Fruit fly (Drosophila melanogaster): ENCODE results near the gene CG12693.

CG12693 gene

DNA sequence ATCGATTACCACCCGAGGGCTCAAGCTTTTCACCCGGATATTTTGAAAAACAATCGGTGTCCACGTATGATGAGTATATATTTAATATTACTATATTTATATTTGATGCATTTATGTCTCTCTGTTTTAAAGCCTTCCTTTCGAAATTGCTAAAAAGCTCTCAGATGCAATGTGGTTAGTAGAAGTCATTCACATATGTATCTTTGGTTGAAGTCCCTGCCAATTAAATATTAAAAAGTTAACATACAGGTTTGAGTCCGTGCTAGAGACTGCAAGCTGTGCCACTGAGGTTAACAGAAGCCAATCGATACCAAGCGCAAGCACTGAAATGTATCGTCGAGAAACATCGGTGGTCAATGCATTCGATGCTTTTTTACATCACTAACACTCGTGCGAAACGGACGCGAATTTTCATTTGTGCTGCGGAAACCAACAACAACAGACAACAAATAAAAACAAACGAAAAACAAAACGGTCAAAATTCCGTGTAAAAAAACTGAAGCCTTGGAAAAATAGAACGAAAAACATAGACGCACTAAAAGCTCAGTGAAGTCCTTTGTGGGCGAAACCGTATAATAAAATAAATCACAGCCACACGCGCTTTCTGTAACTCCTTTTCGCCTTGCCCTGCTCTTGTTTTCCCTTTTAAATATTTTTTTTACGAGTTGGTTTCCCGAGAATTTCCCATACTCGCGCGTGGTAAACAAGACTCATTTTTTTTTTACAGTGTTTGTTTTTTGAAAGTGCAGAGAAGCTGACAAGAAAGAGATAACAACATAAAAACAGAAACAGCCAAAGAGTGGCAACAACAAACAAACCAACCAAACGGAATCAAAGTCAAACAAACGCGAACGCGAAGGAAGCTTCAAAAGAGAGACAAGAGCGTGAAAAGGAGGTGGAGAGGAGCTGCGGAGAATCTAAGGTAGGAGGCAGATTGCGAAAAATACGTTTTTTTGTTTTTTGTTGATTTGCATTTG lies 6.7 kb downstream of the CG12693 start, which contains the start of gene norpA (continued):
- peak; percentile 90 for TF ChIP-seq gcm (GFP tag; optimal IDR thresholded peaks at IDR 0.05)
- no peak for TF ChIP-seq toy (GFP tag; IDR thresholded peaks at IDR 0.05)
- TF ChIP-seq bbx (GFP tag; IDR thresholded peaks at IDR 0.05; ENCODE audit: partially characterized antibody): peak; percentile 98
- peak; percentile 90 for TF ChIP-seq hbn (GFP tag; IDR thresholded peaks at IDR 0.05; ENCODE audit: partially characterized antibody)
- no peak for TF ChIP-seq Sry-β (GFP tag; optimal IDR thresholded peaks at IDR 0.05)
- peak; percentile 35 for TF ChIP-seq en (GFP tag; optimal IDR thresholded peaks at IDR 0.05)
- peak; percentile 11 for TF ChIP-seq psq (GFP tag; optimal IDR thresholded peaks at IDR 0.05)
- TF ChIP-seq maf-S (GFP tag; optimal IDR thresholded peaks at IDR 0.05): no peak
- no peak for TF ChIP-seq ara (GFP tag; IDR thresholded peaks at IDR 0.05)
- no peak for TF ChIP-seq Fer2 (tag; optimal IDR thresholded peaks at IDR 0.05)
- peak; percentile 82 for TF ChIP-seq HLH4C (GFP tag; IDR thresholded peaks at IDR 0.05; ENCODE audit: partially characterized antibody)
- peak; percentile 5 for TF ChIP-seq Side (GFP tag; optimal IDR thresholded peaks at IDR 0.05)
- no peak for TF ChIP-seq bigmax (GFP tag; optimal IDR thresholded peaks at IDR 0.05)
- no peak for TF ChIP-seq CG34422 (GFP tag; IDR thresholded peaks at IDR 0.05)
- TF ChIP-seq ATbp (GFP tag; optimal IDR thresholded peaks at IDR 0.05): peak; percentile 11
- peak; percentile 64; the same call in 2 of the 3 replicates for TF ChIP-seq Dbx (GFP tag; IDR thresholded peaks at IDR 0.05)
- no peak for TF ChIP-seq CG10321 (GFP tag; IDR thresholded peaks at IDR 0.05)
- no peak for TF ChIP-seq CG10979 (tag; optimal IDR thresholded peaks at IDR 0.05)
- no peak for TF ChIP-seq tup (GFP tag; optimal IDR thresholded peaks at IDR 0.05)
- TF ChIP-seq CG7963 (GFP tag; IDR thresholded peaks at IDR 0.05; ENCODE audit: partially characterized antibody): peak; percentile 94
- TF ChIP-seq fd3F (GFP tag; optimal IDR thresholded peaks at IDR 0.05): peak; percentile 9
- no peak for TF ChIP-seq ab (GFP tag; optimal IDR thresholded peaks at IDR 0.05)
- TF ChIP-seq vnd (GFP tag; IDR thresholded peaks at IDR 0.05; ENCODE audit: partially characterized antibody): peak; percentile 83
- peak; percentile 30 for TF ChIP-seq zf30C (GFP tag; optimal IDR thresholded peaks at IDR 0.05)
- peak; percentile 69 for TF ChIP-seq Doc3 (GFP tag; IDR thresholded peaks at IDR 0.05; ENCODE audit: partially characterized antibody)
- no peak for TF ChIP-seq Hand (GFP tag; optimal IDR thresholded peaks at IDR 0.05)
- peak; percentile 30; the same call in 1 of the 2 replicates for TF ChIP-seq CG3847 (GFP tag; IDR thresholded peaks at IDR 0.05)
- no peak for TF ChIP-seq CG4404 (GFP tag; IDR thresholded peaks at IDR 0.05)
- no peak for TF ChIP-seq CG9437 (GFP tag; optimal IDR thresholded peaks at IDR 0.05)
- no peak for TF ChIP-seq pfk (GFP tag; optimal IDR thresholded peaks at IDR 0.05)
- TF ChIP-seq unpg (GFP tag; optimal IDR thresholded peaks at IDR 0.05): peak; percentile 21
- TF ChIP-seq CG31365 (tag; optimal IDR thresholded peaks at IDR 0.05): no peak
- TF ChIP-seq CG4854 (GFP tag; optimal IDR thresholded peaks at IDR 0.05): no peak
- peak; percentile 83 for TF ChIP-seq Dll (GFP tag; IDR thresholded peaks at IDR 0.05; ENCODE audit: partially characterized antibody)
- no peak for TF ChIP-seq CG18619 (GFP tag; optimal IDR thresholded peaks at IDR 0.05)
- no peak for TF ChIP-seq YL-1 (GFP tag; optimal IDR thresholded peaks at IDR 0.05)
- TF ChIP-seq lilli (GFP tag; optimal IDR thresholded peaks at IDR 0.05): peak; percentile 36
- peak; percentile 16; the same call in 1 of the 2 replicates for TF ChIP-seq vvl (GFP tag; IDR thresholded peaks at IDR 0.05)
- no peak for TF ChIP-seq MESR4 (GFP tag; optimal IDR thresholded peaks at IDR 0.05)
- no peak for TF ChIP-seq Hey (tag; optimal IDR thresholded peaks at IDR 0.05)
- peak; percentile 23 for TF ChIP-seq CG10267 (tag; optimal IDR thresholded peaks at IDR 0.05)
- TF ChIP-seq hb (GFP tag; IDR thresholded peaks at IDR 0.05; ENCODE audit: partially characterized antibody): peak; percentile 91
- no peak for TF ChIP-seq CG9215 (GFP tag; IDR thresholded peaks at IDR 0.05)
- TF ChIP-seq GATAe (GFP tag; conservative IDR thresholded peaks at IDR 0.05): no peak
- no peak; the same call in 2 of the 3 replicates for TF ChIP-seq CG17361 (GFP tag; IDR thresholded peaks at IDR 0.05)
- peak; percentile 0 for TF ChIP-seq ems (GFP tag; optimal IDR thresholded peaks at IDR 0.05)
- TF ChIP-seq row (GFP tag; IDR thresholded peaks at IDR 0.05): peak; percentile 53
